Fruit fly (Drosophila melanogaster) whole organism, embryonic: ENCODE measurements around the gene Aef1.

Experiments
- Abd-B ChIP-seq: fragments of 200-800 bp; sonication (Bioruptor generic); optimal IDR thresholded peaks from 2 replicates; lab custom pipeline; 2018; ENCODE audit warnings: missing biosample characterization, mild to moderate bottlenecking, missing genetic modification characterization, moderate library complexity
- B-H1 ChIP-seq: fragments of 200-800 bp; sonication (Bioruptor generic); IDR thresholded peaks from 3 replicates; pipeline ENCODE4 v1.3.6; 2022; ENCODE audit warnings: missing biosample characterization, missing genetic modification characterization
- CG10267 ChIP-seq: fragments of 200-800 bp; sonication (Bioruptor generic); optimal IDR thresholded peaks from 2 replicates; lab custom pipeline; 2018; ENCODE audit warnings: missing biosample characterization, mild to moderate bottlenecking, missing genetic modification characterization, moderate library complexity
- CG10979 ChIP-seq: fragments of 200-800 bp; sonication (Bioruptor generic); optimal IDR thresholded peaks from 2 replicates; lab custom pipeline; 2018; ENCODE audit warnings: missing biosample characterization, mild to moderate bottlenecking, missing genetic modification characterization, moderate library complexity
- CG11398 ChIP-seq: fragments of 200-800 bp; sonication (Bioruptor generic); optimal IDR thresholded peaks from 2 replicates; lab custom pipeline; 2016; ENCODE audit warnings: missing biosample characterization, missing genetic modification characterization
- CG1529 ChIP-seq: fragments of 200-800 bp; sonication (Bioruptor generic); optimal IDR thresholded peaks from 3 replicates; lab custom pipeline; 2018; ENCODE audit warnings: missing biosample characterization, missing genetic modification characterization
- CG1647 ChIP-seq: fragments of 200-800 bp; sonication (Bioruptor generic); optimal IDR thresholded peaks from 3 replicates; lab custom pipeline; 2016; ENCODE audit warnings: missing biosample characterization, missing genetic modification characterization
- CG17802 ChIP-seq: fragments of 200-800 bp; sonication (Bioruptor generic); optimal IDR thresholded peaks from 2 replicates; lab custom pipeline; 2018; ENCODE audit warnings: missing biosample characterization, mild to moderate bottlenecking, missing genetic modification characterization, moderate library complexity
- CG18262 ChIP-seq: fragments of 200-800 bp; optimal IDR thresholded peaks from 3 replicates; lab custom pipeline; 2019; ENCODE audit warnings: missing biosample characterization, mild to moderate bottlenecking, missing genetic modification characterization, moderate library complexity
- CG2120 ChIP-seq: fragments of 200-800 bp; sonication (Bioruptor generic); optimal IDR thresholded peaks from 3 replicates; lab custom pipeline; 2016; ENCODE audit warnings: missing biosample characterization, missing genetic modification characterization
- CG2875 ChIP-seq: fragments of 200-800 bp; sonication (Bioruptor generic); optimal IDR thresholded peaks from 2 replicates; lab custom pipeline; 2017; ENCODE audit warnings: missing biosample characterization, mild to moderate bottlenecking, missing genetic modification characterization, missing genetic modification reagents
- CG3281 ChIP-seq: fragments of 200-800 bp; sonication (Bioruptor generic); optimal IDR thresholded peaks from 3 replicates; lab custom pipeline; 2017; ENCODE audit warnings: missing biosample characterization, mild to moderate bottlenecking, missing genetic modification characterization
- CG33213 ChIP-seq: fragments of 200-800 bp; sonication (Bioruptor generic); optimal IDR thresholded peaks from 3 replicates; lab custom pipeline; 2016; ENCODE audit warnings: missing biosample characterization, missing genetic modification characterization
- CG3847 ChIP-seq: fragments of 200-800 bp; sonication (Bioruptor generic); IDR thresholded peaks from 2 replicates; pipeline ENCODE4 v1.3.6; 2022; ENCODE audit warnings: missing biosample characterization, missing genetic modification characterization
- CG4360 ChIP-seq: fragments of 200-800 bp; sonication (Bioruptor generic); IDR thresholded peaks from 2 replicates; pipeline ENCODE4 v1.3.6; 2022; ENCODE audit warnings: missing biosample characterization, missing genetic modification characterization
- CG6689 ChIP-seq: fragments of 200-800 bp; sonication (Bioruptor generic); IDR thresholded peaks from 2 replicates; pipeline ENCODE4 v1.3.6; 2022; ENCODE audit warnings: missing biosample characterization, missing genetic modification characterization
- CG6765 ChIP-seq: fragments of 200-800 bp; sonication (Bioruptor generic); optimal IDR thresholded peaks from 3 replicates; lab custom pipeline; 2017; ENCODE audit warnings: missing biosample characterization, mild to moderate bottlenecking, missing genetic modification characterization
- CG7839 ChIP-seq: fragments of 200-800 bp; sonication (Bioruptor generic); optimal IDR thresholded peaks from 3 replicates; lab custom pipeline; 2018; ENCODE audit warnings: missing biosample characterization, mild to moderate bottlenecking, missing genetic modification characterization, moderate library complexity
- CG8388 ChIP-seq: fragments of 200-800 bp; sonication (Bioruptor generic); optimal IDR thresholded peaks from 2 replicates; lab custom pipeline; 2019; ENCODE audit warnings: missing biosample characterization, mild to moderate bottlenecking, missing genetic modification characterization, moderate library complexity
- CG9215 ChIP-seq: fragments of 200-800 bp; sonication (Bioruptor generic); IDR thresholded peaks from 2 replicates; pipeline ENCODE4 v1.3.6; 2022; ENCODE audit warnings: missing biosample characterization, missing genetic modification characterization
- CG9932 ChIP-seq: fragments of 200-800 bp; sonication (Bioruptor generic); IDR thresholded peaks from 2 replicates; pipeline ENCODE4 v1.3.6; 2022; ENCODE audit warnings: missing biosample characterization, missing genetic modification characterization
- Doc2 ChIP-seq: fragments of 200-800 bp; sonication (Bioruptor generic); IDR thresholded peaks from 2 replicates; pipeline ENCODE4 v1.3.6; 2022; ENCODE audit warnings: missing biosample characterization, missing genetic modification characterization
- Dp ChIP-seq: fragments of 200-800 bp; sonication (Bioruptor generic); optimal IDR thresholded peaks from 2 replicates; lab custom pipeline; 2018; ENCODE audit warnings: missing biosample characterization, mild to moderate bottlenecking, missing genetic modification characterization, moderate library complexity
- Hr51 ChIP-seq, 2 experiments: fragments of 200-800 bp; sonication (Bioruptor generic); optimal IDR thresholded peaks; 2 replicates in 1 of 2; 3 replicates in 1 of 2; lab custom pipeline; 2016 to 2018; ENCODE audit warnings: missing biosample characterization in 2 of 2, missing genetic modification characterization in 2 of 2, mild to moderate bottlenecking in 1 of 2, moderate library complexity in 1 of 2
- Kr ChIP-seq: fragments of 200-800 bp; sonication (Bioruptor generic); optimal IDR thresholded peaks from 2 replicates; lab custom pipeline; 2017; ENCODE audit warnings: missing biosample characterization, mild to moderate bottlenecking, missing genetic modification characterization
- Mad ChIP-seq: fragments of 200-800 bp; sonication (Bioruptor generic); optimal IDR thresholded peaks from 2 replicates; lab custom pipeline; 2016; ENCODE audit warnings: missing biosample characterization, missing genetic modification characterization
- Med ChIP-seq: fragments of 200-800 bp; sonication (Bioruptor generic); peaks from one replicate; lab custom pipeline; 2016; ENCODE audit warnings: missing biosample characterization, missing genetic modification characterization, mild to moderate bottlenecking, inconsistent platforms, moderate library complexity
- Oaz ChIP-seq: fragments of 200-800 bp; sonication (Bioruptor generic); IDR thresholded peaks from 2 replicates; pipeline ENCODE4 v1.3.6; 2022; ENCODE audit warnings: missing biosample characterization, missing genetic modification characterization
- Rfx ChIP-seq: fragments of 200-800 bp; sonication (Bioruptor generic); IDR thresholded peaks from 2 replicates; pipeline ENCODE4 v1.3.6; 2022; ENCODE audit warnings: missing biosample characterization, missing genetic modification characterization
- Sox100B ChIP-seq: fragments of 200-800 bp; sonication (Bioruptor generic); optimal IDR thresholded peaks from 3 replicates; lab custom pipeline; 2018; ENCODE audit warnings: missing biosample characterization, mild to moderate bottlenecking, missing genetic modification characterization
- Ssrp ChIP-seq: fragments of 200-800 bp; sonication (Bioruptor generic); optimal IDR thresholded peaks from 2 replicates; lab custom pipeline; 2018; ENCODE audit warnings: missing biosample characterization, mild to moderate bottlenecking, missing genetic modification characterization, moderate library complexity
- br ChIP-seq: fragments of >200 bp; optimal IDR thresholded peaks from 2 replicates; lab custom pipeline; 2017
- cad ChIP-seq: fragments of >200 bp; optimal IDR thresholded peaks from 2 replicates; lab custom pipeline; 2017; ENCODE audit warnings: missing biosample characterization, missing genetic modification characterization
- cwo ChIP-seq: fragments of 200-800 bp; sonication (Bioruptor generic); optimal IDR thresholded peaks from 3 replicates; lab custom pipeline; 2017; ENCODE audit warnings: missing biosample characterization, missing genetic modification characterization, mild to moderate bottlenecking, moderate library complexity, missing genetic modification reagents
- emc ChIP-seq: fragments of 200-800 bp; sonication (Bioruptor generic); optimal IDR thresholded peaks from 2 replicates; lab custom pipeline; 2016; ENCODE audit warnings: missing biosample characterization, missing genetic modification characterization
- hkb ChIP-seq, 2 experiments: fragments of 200-800 bp in 1 of 2; fragments of >200 bp in 1 of 2; sonication (Bioruptor generic) in 1 of 2; IDR thresholded peaks in 1 of 2; optimal IDR thresholded peaks in 1 of 2; 2 replicates each; pipeline versions ENCODE4 v1.3.6 to Lab custom; 2017 to 2022; ENCODE audit warnings: missing biosample characterization in 1 of 2, missing genetic modification characterization in 1 of 2
- kni ChIP-seq: fragments of 200-800 bp; sonication (Bioruptor generic); optimal IDR thresholded peaks from 3 replicates; lab custom pipeline; 2017; ENCODE audit warnings: mild to moderate bottlenecking, missing biosample characterization, missing genetic modification reagents, missing genetic modification characterization
- lmd ChIP-seq: fragments of 200-800 bp; sonication (Bioruptor generic); IDR thresholded peaks from 2 replicates; pipeline ENCODE4 v1.3.6; 2022; ENCODE audit warnings: missing biosample characterization, missing genetic modification characterization
- pan ChIP-seq, 4 experiments: fragments of >200 bp in 3 of 4; fragments of 200-800 bp in 1 of 4; sonication (Bioruptor generic) in 1 of 4; optimal IDR thresholded peaks in 3 of 4; IDR thresholded peaks in 1 of 4; 2 replicates each; pipeline versions ENCODE4 v1.3.6 to Lab custom; 2017 to 2022; ENCODE audit warnings: missing biosample characterization in 2 of 4, missing genetic modification characterization in 2 of 4, mixed read lengths in 1 of 4
- pb ChIP-seq: fragments of 200-800 bp; sonication (Bioruptor generic); optimal IDR thresholded peaks from 3 replicates; lab custom pipeline; 2016; ENCODE audit warnings: missing biosample characterization, missing genetic modification characterization
- peb ChIP-seq: fragments of 200-800 bp; sonication (Bioruptor generic); IDR thresholded peaks from 2 replicates; pipeline ENCODE4 v1.3.6; 2022; ENCODE audit warnings: missing biosample characterization, missing genetic modification characterization
- pho ChIP-seq: fragments of 200-800 bp; sonication (Bioruptor generic); optimal IDR thresholded peaks from 2 replicates; lab custom pipeline; 2016; ENCODE audit warnings: missing biosample characterization, missing genetic modification characterization
- pita ChIP-seq: fragments of 200-800 bp; sonication (Bioruptor generic); optimal IDR thresholded peaks from 2 replicates; lab custom pipeline; 2017; ENCODE audit warnings: missing biosample characterization, mild to moderate bottlenecking, missing genetic modification characterization
- pnt ChIP-seq: fragments of 200-800 bp; sonication (Bioruptor generic); optimal IDR thresholded peaks from 3 replicates; lab custom pipeline; 2016; ENCODE audit warnings: missing biosample characterization, missing genetic modification characterization
- repo ChIP-seq: fragments of 200-800 bp; sonication (Bioruptor generic); optimal IDR thresholded peaks from 2 replicates; lab custom pipeline; 2016; ENCODE audit warnings: missing biosample characterization, missing genetic modification characterization
- rib ChIP-seq: fragments of 200-800 bp; sonication (Bioruptor generic); IDR thresholded peaks from 2 replicates; pipeline ENCODE4 v1.3.6; 2022; ENCODE audit warnings: missing biosample characterization, missing genetic modification characterization
- schlank ChIP-seq: fragments of 200-800 bp; sonication (Bioruptor generic); optimal IDR thresholded peaks from 2 replicates; lab custom pipeline; 2018; ENCODE audit warnings: missing biosample characterization, mild to moderate bottlenecking, missing genetic modification characterization
- slou ChIP-seq: fragments of 200-800 bp; sonication (Bioruptor generic); optimal IDR thresholded peaks from 3 replicates; lab custom pipeline; 2016; ENCODE audit warnings: missing biosample characterization, missing genetic modification characterization
- stwl ChIP-seq: fragments of 200-800 bp; sonication (Bioruptor generic); optimal IDR thresholded peaks from 3 replicates; lab custom pipeline; 2018; ENCODE audit warnings: missing biosample characterization, mild to moderate bottlenecking, missing genetic modification characterization, moderate library complexity
- zfh2 ChIP-seq: fragments of 200-800 bp; sonication (Bioruptor generic); optimal IDR thresholded peaks from 2 replicates; lab custom pipeline; 2016; ENCODE audit warnings: missing biosample characterization, missing genetic modification characterization

Gene Aef1

DNA sequence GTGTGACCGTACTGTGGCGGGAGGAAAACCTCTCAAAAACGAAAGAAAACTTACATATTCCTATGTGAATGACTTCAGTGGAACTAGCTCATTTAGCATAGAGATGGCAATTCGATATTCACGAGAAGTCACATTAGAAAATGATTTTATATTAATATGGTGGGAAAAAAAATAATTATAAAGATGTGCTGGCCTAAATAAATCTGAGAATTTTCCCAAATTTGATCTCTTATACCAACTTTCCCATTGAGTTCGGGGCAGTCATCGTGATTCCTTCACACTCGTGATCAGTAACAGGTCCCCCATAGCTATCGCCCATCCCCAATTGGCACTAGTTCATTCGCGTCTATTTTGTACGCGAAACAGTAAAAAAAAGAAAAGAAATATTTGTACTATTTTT is at the start of gene Aef1, which contains the start of gene barc (continued):
- TF ChIP-seq pb (peak; percentile 49), kni (GFP tag; lab: Kevin White, UChicago) (no peak), Ssrp (tag; lab: Kevin White, UChicago) (peak; percentile 89), Sox100B (GFP tag; lab: Kevin White, UChicago) (no peak), Oaz (GFP tag; lab: Robert Waterston, UW) (peak; percentile 69), hkb (optimal IDR thresholded peaks at IDR 0.05; lab: Kevin White, UChicago) (no peak), hkb (GFP tag; IDR thresholded peaks at IDR 0.05; lab: Robert Waterston, UW) (peak; percentile 74), br (lab: Kevin White, UChicago) (no peak), repo (GFP tag; lab: Kevin White, UChicago) (peak; percentile 65), CG4360 (GFP tag; lab: Robert Waterston, UW) (no peak), CG2120 (GFP tag; lab: Kevin White, UChicago) (peak; percentile 95), pita (GFP tag; lab: Kevin White, UChicago) (no peak), lmd (peak; percentile 94), CG3847 (GFP tag; lab: Robert Waterston, UW) (peak; percentile 94), CG9215 (GFP tag; lab: Robert Waterston, UW) (peak; percentile 93), CG33213 (peak; percentile 87), CG6765 (GFP tag; lab: Kevin White, UChicago) (no peak), CG1647 (peak; percentile 85), CG8388 (GFP tag; lab: Kevin White, UChicago) (peak; percentile 75), Kr (GFP tag; lab: Kevin White, UChicago) (no peak), Med (GFP tag; lab: Kevin White, UChicago) (peak; percentile 96), CG2875 (GFP tag; lab: Kevin White, UChicago) (peak; percentile 20), cad (GFP tag; lab: Kevin White, UChicago) (no peak), B-H1 (GFP tag; lab: Robert Waterston, UW) (peak; percentile 79; the same call in 2 of the 3 replicates), Abd-B (GFP tag; lab: Kevin White, UChicago) (peak; percentile 94), pho (GFP tag; lab: Kevin White, UChicago) (peak; percentile 86), CG6689 (GFP tag; lab: Robert Waterston, UW) (peak; percentile 88), CG10979 (tag; lab: Kevin White, UChicago) (peak; percentile 79), Mad (GFP tag; lab: Kevin White, UChicago) (peak; percentile 87), peb (GFP tag; lab: Robert Waterston, UW) (peak; percentile 64), rib (peak; percentile 75), pnt (GFP tag; lab: Kevin White, UChicago) (peak; percentile 91), CG10267 (peak; percentile 76), schlank (tag; lab: Kevin White, UChicago) (peak; percentile 66), stwl (tag; lab: Kevin White, UChicago) (peak; percentile 70), CG7839 (peak; percentile 88), pan (optimal IDR thresholded peaks at IDR 0.05; lab: Kevin White, UChicago) (no peak), pan (GFP tag; optimal IDR thresholded peaks at IDR 0.05 in 1 of 2, IDR thresholded peaks at IDR 0.05 in 1 of 2) (peak in 1 of 2 experiments; percentile 85), slou (GFP tag; lab: Kevin White, UChicago) (peak; percentile 86), cwo (GFP tag; lab: Kevin White, UChicago) (peak; percentile 47), Dp (GFP tag; lab: Kevin White, UChicago) (peak; percentile 33), CG17802 (tag; lab: Kevin White, UChicago) (peak; percentile 55), CG1529 (GFP tag; lab: Kevin White, UChicago) (peak; percentile 54), emc (GFP tag; lab: Kevin White, UChicago) (peak; percentile 44), Rfx (GFP tag; lab: Robert Waterston, UW) (peak; percentile 93), CG18262 (tag; lab: Kevin White, UChicago) (peak; percentile 81), Doc2 (GFP tag; lab: Robert Waterston, UW) (peak; percentile 45; the same call in 1 of the 2 replicates), Hr51 (GFP tag; optimal IDR thresholded peaks at IDR 0.05; lab: Kevin White, UChicago) (peak; percentile 79 to 88), CG11398 (peak; percentile 57), CG3281 (GFP tag; lab: Kevin White, UChicago) (peak; percentile 77), CG9932 (GFP tag; lab: Robert Waterston, UW) (peak; percentile 96), zfh2 (GFP tag; lab: Kevin White, UChicago) (peak; percentile 89)
